Worm (Caenorhabditis elegans): ENCODE data around the gene myrf-1.

myrf-1 gene

ce11 chrII:10490329-10490728 is 12.0 kb downstream of the myrf-1 start, which contains the start of gene clec-61:
clec-61 (minus strand) TSS chrII:10490537.
- no peak for TF ChIP-seq elt-1 (tag; optimal IDR thresholded peaks at IDR 0.05; ENCODE audit: borderline replicate concordance, insufficient read depth)

ce11 chrII:10486738-10487137 is 15.6 kb downstream of the myrf-1 start, which contains the start of gene ZK666.15:
ZK666.15 (plus strand) TSS chrII:10487038.
- TF ChIP-seq M03D4.4 (tag; optimal IDR thresholded peaks at IDR 0.05), result no peak
- TF ChIP-seq ceh-83 (GFP tag; optimal IDR thresholded peaks at IDR 0.05), result no peak
- TF ChIP-seq lin-13 (tag; optimal IDR thresholded peaks at IDR 0.05), result no peak
- no peak for TF ChIP-seq drap-1 (GFP tag; optimal IDR thresholded peaks at IDR 0.05)
- no peak for TF ChIP-seq nhr-237 (tag; optimal IDR thresholded peaks at IDR 0.05)
- no peak for TF ChIP-seq lsy-2 (tag; optimal IDR thresholded peaks at IDR 0.05)

ce11 chrII:10485640-10486039 is 16.7 kb downstream of the myrf-1 start:
- TF ChIP-seq elt-3 (tag; optimal IDR thresholded peaks at IDR 0.05) (no peak), unc-39 (tag; optimal IDR thresholded peaks at IDR 0.05) (no peak), ceh-39 (tag; optimal IDR thresholded peaks at IDR 0.05) (no peak), cnd-1 (tag; optimal IDR thresholded peaks at IDR 0.05) (no peak), nhr-28 (tag; optimal IDR thresholded peaks at IDR 0.05) (no peak), ceh-83 (GFP tag; optimal IDR thresholded peaks at IDR 0.05) (no peak), ceh-43 (GFP tag; optimal IDR thresholded peaks at IDR 0.05) (no peak), elt-1 (tag; optimal IDR thresholded peaks at IDR 0.05; ENCODE audit: borderline replicate concordance, insufficient read depth) (no peak), mab-5 (tag; optimal IDR thresholded peaks at IDR 0.05) (no peak), nhr-2 (tag; optimal IDR thresholded peaks at IDR 0.05) (no peak), mep-1 (tag; optimal IDR thresholded peaks at IDR 0.05) (no peak)

- TF ChIP-seq mab-5 (tag; optimal IDR thresholded peaks at IDR 0.05) (no peak), nhr-76 (tag; optimal IDR thresholded peaks at IDR 0.05) (no peak), elt-3 (tag; optimal IDR thresholded peaks at IDR 0.05) (no peak), tbx-8 (GFP tag; optimal IDR thresholded peaks at IDR 0.05) (no peak), pha-4 (tag; optimal IDR thresholded peaks at IDR 0.05) (no peak)
These were observed 18.5 kb downstream of the myrf-1 start for ce11 chrII:10483860-10484259.

ce11 chrII:10482899-10483298 is 19.4 kb downstream of the myrf-1 start:
- TF ChIP-seq tbx-8 (GFP tag; optimal IDR thresholded peaks at IDR 0.05), result no peak
- no peak for TF ChIP-seq nhr-12 (tag; optimal IDR thresholded peaks at IDR 0.05)
- no peak for TF ChIP-seq pha-4 (tag; optimal IDR thresholded peaks at IDR 0.05)
- no peak for TF ChIP-seq zip-8 (tag; optimal IDR thresholded peaks at IDR 0.05)
- TF ChIP-seq nhr-237 (tag; optimal IDR thresholded peaks at IDR 0.05), result no peak
- no peak for TF ChIP-seq sptf-1 (tag; optimal IDR thresholded peaks at IDR 0.05)
- no peak for TF ChIP-seq lsy-2 (tag; optimal IDR thresholded peaks at IDR 0.05)
- no peak for TF ChIP-seq ces-1 (GFP tag; optimal IDR thresholded peaks at IDR 0.05)
- no peak for TF ChIP-seq mab-5 (tag; optimal IDR thresholded peaks at IDR 0.05)
- TF ChIP-seq nhr-28 (tag; optimal IDR thresholded peaks at IDR 0.05), result no peak
- TF ChIP-seq cnd-1 (tag; optimal IDR thresholded peaks at IDR 0.05), result no peak
- TF ChIP-seq ztf-11 (tag; optimal IDR thresholded peaks at IDR 0.05), result no peak
- no peak for TF ChIP-seq nhr-2 (tag; optimal IDR thresholded peaks at IDR 0.05)
- TF ChIP-seq M03D4.4 (tag; optimal IDR thresholded peaks at IDR 0.05), result no peak
- no peak for TF ChIP-seq unc-39 (tag; optimal IDR thresholded peaks at IDR 0.05)
- no peak for TF ChIP-seq mep-1 (tag; optimal IDR thresholded peaks at IDR 0.05)
- TF ChIP-seq hlh-1 (tag; optimal IDR thresholded peaks at IDR 0.05), result no peak

ce11 chrII:10481824-10482556 is 20.4 kb downstream of the myrf-1 start, which contains the start of the genes clec-60 and ZK666.11:
clec-60 (minus strand) TSS chrII:10481874.
ZK666.11 (plus strand) TSS chrII:10482522.
- TF ChIP-seq blmp-1 (tag; optimal IDR thresholded peaks at IDR 0.05) (no peak), mab-5 (tag; optimal IDR thresholded peaks at IDR 0.05) (no peak), lin-32 (GFP tag; optimal IDR thresholded peaks at IDR 0.05) (no peak), sem-2 (GFP tag; optimal IDR thresholded peaks at IDR 0.05) (no peak), tbx-8 (GFP tag; optimal IDR thresholded peaks at IDR 0.05) (no peak), nhr-237 (tag; optimal IDR thresholded peaks at IDR 0.05) (no peak), unc-39 (tag; optimal IDR thresholded peaks at IDR 0.05) (no peak), drap-1 (GFP tag; optimal IDR thresholded peaks at IDR 0.05) (no peak), elt-3 (tag; optimal IDR thresholded peaks at IDR 0.05) (no peak), cnd-1 (tag; optimal IDR thresholded peaks at IDR 0.05) (no peak), ceh-43 (GFP tag; optimal IDR thresholded peaks at IDR 0.05) (no peak), ztf-11 (tag; optimal IDR thresholded peaks at IDR 0.05) (no peak)
